Worm (Caenorhabditis elegans) whole organism, L4/young adult: Measurements from ENCODE around the gene F11C1.7.

Experiments used
- W03F9.2 ChIP-seq: fragments of 150-350 bp; optimal IDR thresholded peaks from 2 replicates; lab custom pipeline; 2014; ENCODE audit warnings: missing biosample characterization, missing genetic modification characterization
- dao-5 ChIP-seq: sonication (generic microtip); optimal IDR thresholded peaks from 2 replicates; lab custom pipeline; 2016; ENCODE audit warnings: missing genotype, missing genetic modification characterization, moderate library complexity, missing compliant biosample characterization

DNA sequence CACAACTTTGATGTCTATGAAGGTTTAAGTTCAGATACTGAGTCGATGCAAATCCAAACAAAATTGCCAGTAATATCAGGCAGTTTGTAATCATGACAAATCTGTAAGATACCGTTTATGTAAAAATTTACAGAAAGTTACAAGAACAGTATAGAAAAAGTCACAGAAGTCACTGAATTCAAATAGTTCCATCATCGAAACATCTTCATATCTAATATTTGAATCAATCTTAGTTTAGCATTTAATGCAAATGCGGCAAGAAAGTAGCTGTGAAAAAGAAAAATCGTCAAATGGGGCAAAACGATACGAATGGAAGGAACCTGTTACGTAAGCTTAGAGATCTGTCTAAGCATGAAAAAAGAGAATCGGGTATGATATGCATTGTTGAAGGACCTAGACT, 46.0 kb upstream of the F11C1.7 start, which contains the start of gene gmap-2:
- TF ChIP-seq dao-5: no peak
- no peak for TF ChIP-seq W03F9.2
